Worm (Caenorhabditis elegans) whole organism, L1 larva: Measurements from ENCODE around the gene pes-4.

Experiments used
- aha-1 ChIP-seq: fragments of 150-350 bp; optimal IDR thresholded peaks from 2 replicates; lab custom pipeline; 2014; ENCODE audit warnings: missing biosample characterization, missing genetic modification characterization
- ceh-8 ChIP-seq: fragments of 200-800 bp; sonication (Bioruptor generic); optimal IDR thresholded peaks from 2 replicates; lab custom pipeline; 2018; ENCODE audit warnings: mild to moderate bottlenecking, missing genetic modification characterization, moderate library complexity, missing compliant biosample characterization
- ces-1 ChIP-seq: fragments of 150-350 bp; optimal IDR thresholded peaks from 2 replicates; lab custom pipeline; 2014; ENCODE audit warnings: missing biosample characterization, missing genetic modification reagents, missing genetic modification characterization
- fkh-10 ChIP-seq: sonication (generic microtip); optimal IDR thresholded peaks from 2 replicates; lab custom pipeline; 2017; ENCODE audit warnings: missing biosample characterization, missing genetic modification reagents, missing genetic modification characterization
- lin-13 ChIP-seq: fragments of 150-350 bp; optimal IDR thresholded peaks from 2 replicates; lab custom pipeline; 2014; ENCODE audit warnings: missing biosample characterization, missing genetic modification reagents, missing genetic modification characterization
- lin-39 ChIP-seq: fragments of 150-350 bp; optimal IDR thresholded peaks from 2 replicates; lab custom pipeline; 2014; ENCODE audit warnings: missing biosample characterization, missing genetic modification reagents, missing genetic modification characterization
- nhr-12 ChIP-seq: sonication (generic microtip); optimal IDR thresholded peaks from 2 replicates; lab custom pipeline; 2017; ENCODE audit warnings: missing biosample characterization, missing genetic modification characterization
- nhr-28 ChIP-seq: fragments of 150-350 bp; optimal IDR thresholded peaks from 2 replicates; lab custom pipeline; 2014; ENCODE audit warnings: missing biosample characterization, missing genetic modification characterization
- nhr-84 ChIP-seq: sonication (generic microtip); optimal IDR thresholded peaks from 2 replicates; lab custom pipeline; 2017; ENCODE audit warnings: missing biosample characterization, missing genetic modification characterization
- nhr-90 ChIP-seq: sonication (generic microtip); optimal IDR thresholded peaks from 2 replicates; lab custom pipeline; 2016; ENCODE audit warnings: mild to moderate bottlenecking, missing genetic modification characterization, missing compliant biosample characterization; ENCODE audit not compliant: poor library complexity
- skn-1 ChIP-seq: fragments of 150-350 bp; optimal IDR thresholded peaks from 2 replicates; lab custom pipeline; 2014; ENCODE audit warnings: missing biosample characterization, missing genetic modification characterization
- tbx-2 ChIP-seq: sonication (generic microtip); optimal IDR thresholded peaks from 2 replicates; lab custom pipeline; 2016; ENCODE audit warnings: missing genetic modification characterization, missing compliant biosample characterization
- unc-62 ChIP-seq: fragments of 150-350 bp; optimal IDR thresholded peaks from 2 replicates; lab custom pipeline; 2014; ENCODE audit warnings: missing biosample characterization, missing genetic modification reagents, missing genetic modification characterization
- ztf-11 ChIP-seq, 2 experiments: sonication (generic microtip); optimal IDR thresholded peaks; 2 replicates each; lab custom pipeline; 2016 to 2017; ENCODE audit warnings: missing genetic modification characterization in 2 of 2, missing biosample characterization in 1 of 2, missing compliant biosample characterization in 1 of 2

ce11 chrIII:1193326-1193862 is 36.7 kb downstream of the pes-4 start, which contains the start of gene Y119D3B.14:
- TF ChIP-seq lin-39 (tag; lab: Kevin White, UChicago) (no peak), fkh-10 (GFP tag; lab: Kevin White, UChicago) (no peak), lin-13 (GFP tag; lab: Kevin White, UChicago) (no peak), ztf-11 (tag; optimal IDR thresholded peaks at IDR 0.05; lab: Kevin White, UChicago) (no peak), nhr-84 (no peak), tbx-2 (tag; lab: Kevin White, UChicago) (no peak), ces-1 (GFP tag; lab: Kevin White, UChicago) (no peak), unc-62 (no peak), nhr-90 (tag; lab: Kevin White, UChicago) (no peak), nhr-28 (tag; lab: Kevin White, UChicago) (no peak), skn-1 (tag; lab: Kevin White, UChicago) (no peak), ceh-8 (no peak), aha-1 (tag; lab: Kevin White, UChicago) (no peak), nhr-12 (tag; lab: Kevin White, UChicago) (no peak)
